Worm (Caenorhabditis elegans): ENCODE measurements around the gene piki-1.
A peak's percentile ranks its signal among the peaks of the same experiment; 100 is the strongest.

piki-1 gene

DNA sequence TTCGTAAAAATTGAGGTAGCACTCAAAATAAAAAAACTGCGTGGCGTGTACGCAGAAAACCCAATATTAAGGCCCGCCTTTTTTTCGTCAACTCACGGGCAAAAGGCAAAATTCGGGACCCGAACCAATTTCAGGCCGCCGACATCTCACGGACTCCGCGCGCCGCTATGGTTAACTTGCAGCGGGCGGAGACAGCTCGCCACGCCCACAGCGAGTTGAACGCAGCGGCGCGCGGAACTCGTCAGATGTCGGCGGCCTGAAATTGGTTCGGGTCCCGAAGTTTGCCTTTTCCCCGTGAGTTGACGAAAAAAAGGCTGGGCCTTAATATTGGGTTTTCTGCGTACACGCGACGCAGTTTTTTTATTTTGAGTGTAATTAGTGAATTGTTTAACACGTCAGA lies 25.1 kb downstream of the piki-1 start:
- TF ChIP-seq F13H6.1 (tag; optimal IDR thresholded peaks at IDR 0.05) (no peak), unc-55 (GFP tag; optimal IDR thresholded peaks at IDR 0.05) (no peak), ztf-1 (GFP tag; conservative IDR thresholded peaks at IDR 0.05) (no peak)

DNA sequence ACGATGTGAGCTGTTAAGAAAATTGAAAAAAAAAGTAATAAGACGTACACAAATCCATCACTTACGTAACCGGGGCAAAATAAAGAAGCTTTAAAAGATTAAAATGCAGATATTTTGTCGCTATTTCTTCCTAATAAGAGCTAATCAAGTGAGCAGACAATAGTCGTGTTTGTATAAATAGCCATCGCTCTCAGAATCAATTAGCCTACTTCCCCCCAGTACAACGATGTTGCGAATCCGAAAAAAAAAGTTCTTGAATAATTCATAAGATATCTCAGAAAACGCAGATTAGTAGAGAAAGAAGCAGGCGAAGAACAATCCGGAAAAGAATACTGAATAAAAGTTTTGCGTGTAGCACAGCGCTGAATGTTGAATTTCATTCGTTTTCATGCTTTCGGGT lies 30.9 kb downstream of the piki-1 start:
- TF ChIP-seq unc-55 (GFP tag; optimal IDR thresholded peaks at IDR 0.05) (peak; percentile 1), nhr-6 (tag; optimal IDR thresholded peaks at IDR 0.05) (no peak), sma-9 (GFP tag; optimal IDR thresholded peaks at IDR 0.05) (peak; percentile 21), sma-9 (tag; optimal IDR thresholded peaks at IDR 0.05) (no peak)

DNA sequence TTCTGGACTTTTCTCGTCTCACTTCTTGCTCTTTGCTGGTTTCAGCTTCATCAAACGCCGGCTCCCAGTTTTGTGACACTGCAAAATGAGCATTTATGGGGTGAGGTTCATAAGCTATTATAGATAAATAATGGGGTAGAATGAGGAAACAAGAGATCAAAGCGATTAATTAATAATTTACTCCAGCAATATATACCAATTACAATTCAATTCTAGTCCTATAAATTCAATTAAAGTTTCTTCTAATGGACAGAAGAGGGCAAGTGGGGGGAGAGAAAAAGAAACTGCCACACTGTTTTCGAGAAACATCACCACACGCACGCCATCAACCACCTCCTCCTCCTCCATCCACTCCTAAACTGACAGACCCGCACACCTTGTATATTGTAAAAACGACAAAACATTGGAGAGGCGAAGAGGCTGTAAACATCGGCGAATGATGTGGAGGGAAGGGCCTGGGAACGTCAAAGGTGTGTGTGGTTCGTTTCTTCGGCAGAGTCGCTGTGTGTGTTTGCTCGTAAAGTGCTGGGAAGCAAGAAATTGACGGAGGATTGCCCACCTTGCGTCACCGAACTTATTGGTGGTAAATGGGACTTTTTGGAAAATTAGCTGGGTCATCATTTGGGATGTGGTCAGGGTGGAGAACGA lies 32.9 kb downstream of the piki-1 start, which contains the start of the genes H03A11.13 and famk-1:
Gene H03A11.13, minus strand, starts transcription at position 51 of the 648 bp plus-strand sequence.
Gene famk-1, minus strand, starts transcription at position 78 of the 648 bp plus-strand sequence.
- TF ChIP-seq ceh-82 (tag; optimal IDR thresholded peaks at IDR 0.05) (no peak), gmeb-1 (tag; optimal IDR thresholded peaks at IDR 0.05) (no peak), ceh-16 (tag; optimal IDR thresholded peaks at IDR 0.05) (no peak), peb-1 (tag; optimal IDR thresholded peaks at IDR 0.05) (no peak), zag-1 (tag; optimal IDR thresholded peaks at IDR 0.05) (no peak), nhr-21 (tag; optimal IDR thresholded peaks at IDR 0.05) (no peak)

DNA sequence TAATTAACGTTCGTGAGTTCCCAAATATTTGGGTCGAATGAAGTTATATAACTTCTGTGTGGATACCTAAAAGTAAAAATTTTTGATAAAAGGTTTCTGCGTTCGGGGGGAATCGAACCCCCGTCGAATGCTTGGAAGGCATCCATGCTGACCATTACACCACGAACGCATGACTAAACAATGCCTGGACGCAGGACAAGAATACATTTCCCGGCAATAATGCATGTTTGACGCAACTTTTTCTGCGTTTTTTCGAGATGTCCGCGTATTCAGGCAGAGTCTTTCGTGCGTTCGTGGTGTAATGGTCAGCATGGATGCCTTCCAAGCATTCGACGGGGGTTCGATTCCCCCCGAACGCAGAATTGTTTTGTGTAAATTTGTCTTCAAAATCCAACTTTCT lies 45.5 kb downstream of the piki-1 start:
- TF ChIP-seq lsy-2 (tag; optimal IDR thresholded peaks at IDR 0.05): peak in 1 of 2 experiments; percentile 61
- TF ChIP-seq lin-11 (tag; optimal IDR thresholded peaks at IDR 0.05): peak; percentile 32
- TF ChIP-seq peb-1 (tag; optimal IDR thresholded peaks at IDR 0.05): no peak
- no peak for TF ChIP-seq elt-3 (tag; optimal IDR thresholded peaks at IDR 0.05)
- no peak for TF ChIP-seq nhr-6 (tag; optimal IDR thresholded peaks at IDR 0.05)
- TF ChIP-seq F13H6.1 (tag; optimal IDR thresholded peaks at IDR 0.05): peak; percentile 39
- TF ChIP-seq unc-62 (GFP tag; optimal IDR thresholded peaks at IDR 0.05): no peak
- no peak for TF ChIP-seq blmp-1 (tag; optimal IDR thresholded peaks at IDR 0.05; ENCODE audit: insufficient read depth)
- TF ChIP-seq nhr-12 (tag; optimal IDR thresholded peaks at IDR 0.05): no peak
- TF ChIP-seq dmd-4 (tag; optimal IDR thresholded peaks at IDR 0.05): no peak
- TF ChIP-seq sma-9 (GFP tag; optimal IDR thresholded peaks at IDR 0.05): peak; percentile 75
- TF ChIP-seq sma-9 (tag; optimal IDR thresholded peaks at IDR 0.05): no peak
- TF ChIP-seq nhr-11 (tag; optimal IDR thresholded peaks at IDR 0.05): no peak
- TF ChIP-seq elt-1 (tag; optimal IDR thresholded peaks at IDR 0.05): no peak
- TF ChIP-seq nhr-25 (tag; optimal IDR thresholded peaks at IDR 0.05): no peak
- no peak for TF ChIP-seq mdl-1 (tag; optimal IDR thresholded peaks at IDR 0.05)
- no peak for TF ChIP-seq snpc-4 (tag; optimal IDR thresholded peaks at IDR 0.05)
- TF ChIP-seq nhr-129 (tag; optimal IDR thresholded peaks at IDR 0.05): peak; percentile 51
- TF ChIP-seq egl-27 (tag; optimal IDR thresholded peaks at IDR 0.05): peak; percentile 46
- TF ChIP-seq gmeb-1 (tag; optimal IDR thresholded peaks at IDR 0.05): peak; percentile 59
- TF ChIP-seq fos-1 (tag; optimal IDR thresholded peaks at IDR 0.05): peak; percentile 48
- peak; percentile 25 for TF ChIP-seq lin-13 (GFP tag; optimal IDR thresholded peaks at IDR 0.05)
- TF ChIP-seq unc-39 (tag; optimal IDR thresholded peaks at IDR 0.05): no peak
- TF ChIP-seq mbf-1 (tag; optimal IDR thresholded peaks at IDR 0.05): no peak
- TF ChIP-seq skn-1 (tag; optimal IDR thresholded peaks at IDR 0.05): no peak
- TF ChIP-seq nhr-23 (tag; optimal IDR thresholded peaks at IDR 0.05): no peak
- no peak for TF ChIP-seq C34F6.9 (tag; optimal IDR thresholded peaks at IDR 0.05)
- TF ChIP-seq nhr-21 (tag; optimal IDR thresholded peaks at IDR 0.05): peak; percentile 66
- TF ChIP-seq ama-1 (optimal IDR thresholded peaks at IDR 0.05): no peak
- TF ChIP-seq nhr-237 (tag; optimal IDR thresholded peaks at IDR 0.05): no peak
- TF ChIP-seq ztf-1 (GFP tag; conservative IDR thresholded peaks at IDR 0.05): no peak
- no peak for TF ChIP-seq R02D3.7 (tag; optimal IDR thresholded peaks at IDR 0.05)
- no peak for TF ChIP-seq alr-1 (tag; optimal IDR thresholded peaks at IDR 0.05)
- TF ChIP-seq nhr-77 (tag; optimal IDR thresholded peaks at IDR 0.05): peak; percentile 15
- TF ChIP-seq ztf-4 (tag; optimal IDR thresholded peaks at IDR 0.05): no peak
- peak; percentile 66 for TF ChIP-seq sma-3 (GFP tag; optimal IDR thresholded peaks at IDR 0.05)
- no peak for TF ChIP-seq aly-2 (tag; optimal IDR thresholded peaks at IDR 0.05)
- TF ChIP-seq ceh-16 (tag; optimal IDR thresholded peaks at IDR 0.05): no peak
- TF ChIP-seq crh-2 (tag; optimal IDR thresholded peaks at IDR 0.05): peak; percentile 17
- no peak for TF ChIP-seq mab-5 (tag; optimal IDR thresholded peaks at IDR 0.05)
- no peak for TF ChIP-seq zag-1 (tag; optimal IDR thresholded peaks at IDR 0.05)
- TF ChIP-seq nhr-10 (tag; optimal IDR thresholded peaks at IDR 0.05): no peak
- no peak for TF ChIP-seq ceh-82 (tag; optimal IDR thresholded peaks at IDR 0.05)
- no peak for TF ChIP-seq ZK546.5 (tag; optimal IDR thresholded peaks at IDR 0.05)
- TF ChIP-seq unc-55 (GFP tag; optimal IDR thresholded peaks at IDR 0.05): peak; percentile 65
- peak; percentile 48 for TF ChIP-seq Y55F3AM.14 (GFP tag; optimal IDR thresholded peaks at IDR 0.05)
- TF ChIP-seq ztf-11 (tag; optimal IDR thresholded peaks at IDR 0.05): no peak

Data from whole organism, L2 larva.